Worm (Caenorhabditis elegans): ENCODE measurements around the gene mrg-1.

DNA sequence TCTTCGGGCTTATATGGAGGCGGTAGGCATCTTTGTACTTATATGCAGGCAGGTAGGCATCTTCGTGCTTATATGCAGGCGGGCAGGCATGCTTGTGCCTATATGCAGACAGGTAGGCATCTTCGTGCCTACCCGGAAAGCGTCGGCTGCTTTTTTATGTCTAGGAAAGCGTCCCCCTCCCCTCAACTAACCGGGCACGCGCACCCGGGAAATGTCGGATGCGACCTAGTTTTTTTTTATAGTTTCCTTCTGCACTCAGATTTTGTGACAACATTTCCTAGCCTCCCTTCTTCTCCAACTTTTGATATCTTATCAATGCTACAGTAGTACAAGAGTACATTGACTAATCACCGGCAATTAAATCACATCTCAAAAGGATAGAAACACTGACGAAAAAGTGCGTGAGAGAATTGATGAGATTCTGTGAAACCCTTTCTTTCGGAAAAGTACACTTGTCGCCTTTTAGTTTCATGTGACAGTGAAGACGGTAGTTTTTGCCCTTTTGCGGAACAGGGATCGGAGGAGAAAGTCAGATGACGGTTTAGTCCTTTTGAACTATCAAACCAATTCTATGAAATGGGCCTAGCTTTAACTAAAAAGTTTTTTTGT lies 25.4 kb downstream of the mrg-1 start:
- TF ChIP-seq cog-1 (tag; optimal IDR thresholded peaks at IDR 0.05) (no peak), med-1 (GFP tag; optimal IDR thresholded peaks at IDR 0.05; ENCODE audit: insufficient read depth) (no peak), ztf-23 (GFP tag; IDR thresholded peaks at IDR 0.05) (no peak)
